Worm (Caenorhabditis elegans) whole organism, young adult: ENCODE data around the gene F37A8.1.

ENCODE experiments used
- B0035.1 ChIP-seq: sonication (generic microtip); optimal IDR thresholded peaks from 2 replicates; lab custom pipeline; 2016; ENCODE audit warnings: missing genetic modification characterization, mild to moderate bottlenecking, missing compliant biosample characterization, missing genotype, missing genetic modification reagents
- B0261.1 ChIP-seq: sonication (generic microtip); optimal IDR thresholded peaks from 2 replicates; lab custom pipeline; 2016; ENCODE audit warnings: mild to moderate bottlenecking, missing genetic modification characterization, moderate library complexity, missing compliant biosample characterization
- C06A6.2 ChIP-seq: fragments of 200-800 bp; sonication (Bioruptor generic); conservative IDR thresholded peaks from 2 replicates; pipeline ENCODE4 v1.3.6; 2022; ENCODE audit warnings: missing genetic modification characterization, missing compliant biosample characterization
- F39B2.1 ChIP-seq: fragments of 200-800 bp; sonication (Bioruptor generic); IDR thresholded peaks from 2 replicates; pipeline ENCODE4 v1.3.6; 2022; ENCODE audit warnings: missing genetic modification reagents, missing genetic modification characterization, missing compliant biosample characterization
- F49E8.2 ChIP-seq: sonication (generic microtip); optimal IDR thresholded peaks from 3 replicates; lab custom pipeline; 2017; ENCODE audit warnings: missing genetic modification characterization, mild to moderate bottlenecking, missing compliant biosample characterization, antibody characterized with exemption, moderate library complexity; ENCODE audit not compliant: insufficient read depth
- F57A8.1 ChIP-seq: fragments of 200-800 bp; sonication (Bioruptor generic); optimal IDR thresholded peaks from 2 replicates; lab custom pipeline; 2018; ENCODE audit warnings: mild to moderate bottlenecking, missing genetic modification characterization, moderate library complexity, missing compliant biosample characterization
- T26A5.8 ChIP-seq: sonication (generic microtip); optimal IDR thresholded peaks from 2 replicates; lab custom pipeline; 2016; ENCODE audit warnings: missing genetic modification characterization, missing compliant biosample characterization
- Y56A3A.18 ChIP-seq: fragments of 200-800 bp; sonication (Bioruptor generic); IDR thresholded peaks from 2 replicates; pipeline ENCODE4 v1.3.6; 2022; ENCODE audit warnings: missing genetic modification reagents, missing genetic modification characterization, missing compliant biosample characterization
- Y95B8A.8 ChIP-seq: fragments of 200-800 bp; sonication (Bioruptor generic); IDR thresholded peaks from 2 replicates; pipeline ENCODE4 v1.3.6; 2022; ENCODE audit warnings: missing genetic modification reagents, missing genetic modification characterization, missing compliant biosample characterization
- akir-1 ChIP-seq: fragments of 200-800 bp; sonication (Bioruptor generic); optimal IDR thresholded peaks from 2 replicates; lab custom pipeline; 2018; ENCODE audit warnings: mild to moderate bottlenecking, missing genetic modification characterization, moderate library complexity, missing compliant biosample characterization
- attf-3 ChIP-seq: fragments of 200-800 bp; sonication (Bioruptor generic); conservative IDR thresholded peaks from 2 replicates; pipeline ENCODE4 v1.3.6; 2022; ENCODE audit warnings: missing genetic modification reagents, missing genetic modification characterization, missing compliant biosample characterization
- attf-6 ChIP-seq: fragments of 200-800 bp; sonication (Bioruptor generic); IDR thresholded peaks from 2 replicates; pipeline ENCODE4 v1.3.6; 2022; ENCODE audit warnings: missing genetic modification reagents, missing genetic modification characterization, missing compliant biosample characterization
- ccch-3 ChIP-seq: fragments of 200-800 bp; sonication (Bioruptor generic); optimal IDR thresholded peaks from 2 replicates; lab custom pipeline; 2018; ENCODE audit warnings: mild to moderate bottlenecking, missing genetic modification characterization, missing compliant biosample characterization
- ceh-40 ChIP-seq: fragments of 200-800 bp; sonication (Bioruptor generic); IDR thresholded peaks from 2 replicates; pipeline ENCODE4 v1.3.6; 2022; ENCODE audit warnings: missing genetic modification characterization, missing compliant biosample characterization
- dpl-1 ChIP-seq: fragments of 150-350 bp; optimal IDR thresholded peaks from 2 replicates; lab custom pipeline; 2014; ENCODE audit warnings: missing biosample characterization, missing genetic modification reagents, missing genetic modification characterization
- egl-18 ChIP-seq: fragments of 200-800 bp; sonication (Bioruptor generic); IDR thresholded peaks from 2 replicates; pipeline ENCODE4 v1.3.6; 2022; ENCODE audit warnings: missing genetic modification reagents, missing genetic modification characterization, missing compliant biosample characterization
- ets-4 ChIP-seq: fragments of 200-800 bp; sonication (Bioruptor generic); optimal IDR thresholded peaks from 2 replicates; lab custom pipeline; 2018; ENCODE audit warnings: mild to moderate bottlenecking, missing genetic modification characterization, missing compliant biosample characterization
- hlh-12 ChIP-seq: sonication (generic microtip); optimal IDR thresholded peaks from 2 replicates; lab custom pipeline; 2016; ENCODE audit warnings: missing genetic modification characterization, missing compliant biosample characterization
- hrde-1 ChIP-seq: sonication (generic microtip); optimal IDR thresholded peaks from 2 replicates; lab custom pipeline; 2016; ENCODE audit warnings: missing genetic modification characterization, mild to moderate bottlenecking, missing compliant biosample characterization, moderate library complexity, missing genotype, missing genetic modification reagents, borderline replicate concordance
- let-607 ChIP-seq, 2 experiments: fragments of 200-800 bp in 1 of 2; sonication (Bioruptor generic) in 1 of 2; sonication (generic microtip) in 1 of 2; optimal IDR thresholded peaks; 2 replicates each; lab custom pipeline; 2016 to 2018; ENCODE audit warnings: mild to moderate bottlenecking in 2 of 2, missing compliant biosample characterization in 2 of 2, missing genetic modification characterization in 2 of 2, moderate library complexity in 2 of 2, missing genotype in 1 of 2
- lin-26 ChIP-seq: fragments of 200-800 bp; sonication (Bioruptor generic); IDR thresholded peaks from 2 replicates; pipeline ENCODE4 v1.3.6; 2022; ENCODE audit warnings: missing genetic modification reagents, missing genetic modification characterization, missing compliant biosample characterization
- lin-54 ChIP-seq: fragments of 200-800 bp; sonication (Bioruptor generic); optimal IDR thresholded peaks from 2 replicates; lab custom pipeline; 2018; ENCODE audit warnings: mild to moderate bottlenecking, missing genetic modification characterization, missing compliant biosample characterization
- madf-10 ChIP-seq: sonication (generic microtip); optimal IDR thresholded peaks from 2 replicates; lab custom pipeline; 2016; ENCODE audit warnings: mild to moderate bottlenecking, missing genetic modification characterization, missing compliant biosample characterization
- madf-8 ChIP-seq: fragments of 200-800 bp; sonication (Bioruptor generic); conservative IDR thresholded peaks from 2 replicates; pipeline ENCODE4 v1.3.6; 2022; ENCODE audit warnings: missing genetic modification reagents, missing genetic modification characterization, missing compliant biosample characterization
- mcd-1 ChIP-seq: fragments of 200-800 bp; sonication (Bioruptor generic); IDR thresholded peaks from 2 replicates; pipeline ENCODE4 v1.3.6; 2022; ENCODE audit warnings: missing genetic modification reagents, missing genetic modification characterization, missing compliant biosample characterization
- nfyb-1 ChIP-seq: fragments of 200-800 bp; sonication (Bioruptor generic); IDR thresholded peaks from 2 replicates; pipeline ENCODE4 v1.3.6; 2022; ENCODE audit warnings: missing genetic modification reagents, missing genetic modification characterization, missing compliant biosample characterization
- repo-1 ChIP-seq: sonication (generic microtip); optimal IDR thresholded peaks from 2 replicates; lab custom pipeline; 2017; ENCODE audit warnings: mild to moderate bottlenecking, missing genetic modification characterization, missing compliant biosample characterization
- snpc-1.3 ChIP-seq: sonication (generic microtip); optimal IDR thresholded peaks from 2 replicates; lab custom pipeline; 2017; ENCODE audit warnings: missing genetic modification characterization, mild to moderate bottlenecking, missing compliant biosample characterization, antibody characterized with exemption, moderate library complexity, missing genotype, missing genetic modification reagents; ENCODE audit not compliant: insufficient read depth
- snpc-4 ChIP-seq, 5 experiments: fragments of 150-350 bp in 1 of 5; sonication (generic microtip) in 4 of 5; optimal IDR thresholded peaks; 2 replicates each; lab custom pipeline; 2014 to 2018; ENCODE audit warnings: missing genetic modification characterization in 5 of 5, missing biosample characterization in 3 of 5, antibody characterized with exemption in 2 of 5, mild to moderate bottlenecking in 2 of 5, missing compliant biosample characterization in 2 of 5, missing genotype in 2 of 5, moderate library complexity in 2 of 5, missing genetic modification reagents in 1 of 5
- tlf-1 ChIP-seq: fragments of 200-800 bp; sonication (Bioruptor generic); optimal IDR thresholded peaks from 2 replicates; lab custom pipeline; 2018; ENCODE audit warnings: mild to moderate bottlenecking, missing genetic modification characterization, missing compliant biosample characterization
- unc-130 ChIP-seq: sonication (generic microtip); optimal IDR thresholded peaks from 2 replicates; lab custom pipeline; 2016; ENCODE audit warnings: missing genetic modification reagents, missing genetic modification characterization, missing compliant biosample characterization
- unc-62 ChIP-seq: fragments of 150-350 bp; optimal IDR thresholded peaks from 2 replicates; lab custom pipeline; 2014; ENCODE audit warnings: missing biosample characterization, missing genetic modification reagents, missing genetic modification characterization
- ztf-18 ChIP-seq: sonication (generic microtip); optimal IDR thresholded peaks from 2 replicates; lab custom pipeline; 2016; ENCODE audit warnings: missing genotype, mild to moderate bottlenecking, missing genetic modification characterization, missing compliant biosample characterization
- ztf-25 ChIP-seq: fragments of 200-800 bp; sonication (Bioruptor generic); IDR thresholded peaks from 2 replicates; pipeline ENCODE4 v1.3.6; 2022; ENCODE audit warnings: missing genetic modification reagents, missing genetic modification characterization, missing compliant biosample characterization
- ztf-3 ChIP-seq: fragments of 200-800 bp; sonication (Bioruptor generic); optimal IDR thresholded peaks from 2 replicates; lab custom pipeline; 2018; ENCODE audit warnings: mild to moderate bottlenecking, missing genetic modification characterization, missing compliant biosample characterization

Gene F37A8.1

ce11 chrIII:3969133-3969532 lies 40.9 kb downstream of the F37A8.1 start:
- TF ChIP-seq unc-62 (GFP tag; lab: Kevin White, UChicago): no peak
- TF ChIP-seq madf-10 (tag; lab: Kevin White, UChicago): no peak
- TF ChIP-seq tlf-1 (GFP tag; lab: Kevin White, UChicago): no peak
- no peak for TF ChIP-seq attf-6 (GFP tag; lab: Robert Waterston, UW)
- TF ChIP-seq F57A8.1: no peak
- no peak for TF ChIP-seq lin-26 (GFP tag; lab: Robert Waterston, UW)
- TF ChIP-seq unc-130 (GFP tag; lab: Kevin White, UChicago): no peak
- no peak for TF ChIP-seq F49E8.2 (tag; lab: Kevin White, UChicago)
- TF ChIP-seq hrde-1 (tag; lab: Kevin White, UChicago): no peak

DNA sequence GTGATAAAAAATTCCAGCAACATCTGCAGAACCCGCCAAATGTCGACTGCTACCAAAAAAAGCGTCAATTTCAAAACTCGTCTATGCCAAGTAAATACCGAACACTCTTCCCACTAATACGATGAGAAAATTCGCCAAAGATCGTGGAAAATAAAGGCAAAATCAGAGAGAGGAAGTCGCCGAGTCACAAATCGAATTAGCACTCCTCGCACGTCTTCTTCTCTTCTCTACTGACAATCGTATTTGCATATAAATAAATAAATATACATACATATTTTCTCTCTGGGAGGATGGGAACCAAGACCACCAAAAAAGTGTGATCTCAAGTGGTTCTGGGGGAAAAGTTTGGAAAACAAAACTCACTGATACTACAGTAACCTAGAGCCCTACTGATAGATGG lies 42.2 kb downstream of the F37A8.1 start:
- TF ChIP-seq dpl-1 (GFP tag; lab: Kevin White, UChicago) (no peak), hlh-12 (tag; lab: Kevin White, UChicago) (no peak), F57A8.1 (no peak), madf-8 (GFP tag; lab: Robert Waterston, UW) (no peak), Y56A3A.18 (no peak), let-607 (tag; optimal IDR thresholded peaks at IDR 0.05; lab: Kevin White, UChicago) (no peak), attf-3 (GFP tag; lab: Robert Waterston, UW) (no peak), ets-4 (no peak), egl-18 (GFP tag; lab: Robert Waterston, UW) (no peak), ztf-3 (GFP tag; lab: Kevin White, UChicago) (no peak)

DNA sequence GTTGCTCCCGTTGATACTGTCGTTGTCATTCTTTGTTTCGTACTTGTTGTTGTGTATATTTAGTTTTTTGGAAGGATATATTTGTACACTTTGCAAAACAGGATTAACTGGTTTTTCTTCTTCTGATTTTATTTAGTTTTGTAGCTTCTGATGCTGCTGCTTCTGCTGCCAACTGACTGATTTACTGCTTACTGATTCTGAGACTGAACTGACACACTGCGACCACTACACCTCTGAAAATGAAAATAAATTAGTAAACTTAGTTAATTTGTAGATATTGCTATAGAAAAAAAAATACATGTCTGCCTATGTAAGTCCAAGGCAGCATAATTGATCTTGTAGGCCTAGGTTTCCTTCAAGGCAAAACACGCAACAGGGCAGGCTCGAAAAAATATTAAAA lies 44.5 kb downstream of the F37A8.1 start, which contains the start of gene R10E9.4:
Gene R10E9.4 (minus strand): TSS at position 101 of the 400 bp plus-strand sequence.
- TF ChIP-seq hrde-1 (tag; lab: Kevin White, UChicago) (no peak), T26A5.8 (no peak), unc-62 (GFP tag; lab: Kevin White, UChicago) (no peak), akir-1 (no peak), F39B2.1 (GFP tag; lab: Robert Waterston, UW) (no peak), snpc-4 (GFP tag; optimal IDR thresholded peaks at IDR 0.05; lab: Kevin White, UChicago) (no peak), snpc-4 (tag; optimal IDR thresholded peaks at IDR 0.05; lab: Kevin White, UChicago) (no peak), C06A6.2 (GFP tag; lab: Robert Waterston, UW) (no peak), ceh-40 (GFP tag; lab: Robert Waterston, UW) (no peak), madf-8 (GFP tag; lab: Robert Waterston, UW) (no peak), B0035.1 (no peak), Y56A3A.18 (no peak), attf-6 (GFP tag; lab: Robert Waterston, UW) (no peak), lin-54 (GFP tag; lab: Kevin White, UChicago) (no peak), mcd-1 (no peak), B0261.1 (tag; lab: Kevin White, UChicago) (no peak), repo-1 (tag; lab: Kevin White, UChicago) (no peak)
- TF ChIP-seq, all 124 proteins: peak for 0

ce11 chrIII:3974503-3974902 lies 46.3 kb downstream of the F37A8.1 start:
- TF ChIP-seq Y95B8A.8 (GFP tag; lab: Robert Waterston, UW): no peak
- TF ChIP-seq nfyb-1 (GFP tag; lab: Robert Waterston, UW): peak; percentile 63; the same call in 1 of the 2 replicates
- TF ChIP-seq, all 124 proteins: peak for 1

DNA sequence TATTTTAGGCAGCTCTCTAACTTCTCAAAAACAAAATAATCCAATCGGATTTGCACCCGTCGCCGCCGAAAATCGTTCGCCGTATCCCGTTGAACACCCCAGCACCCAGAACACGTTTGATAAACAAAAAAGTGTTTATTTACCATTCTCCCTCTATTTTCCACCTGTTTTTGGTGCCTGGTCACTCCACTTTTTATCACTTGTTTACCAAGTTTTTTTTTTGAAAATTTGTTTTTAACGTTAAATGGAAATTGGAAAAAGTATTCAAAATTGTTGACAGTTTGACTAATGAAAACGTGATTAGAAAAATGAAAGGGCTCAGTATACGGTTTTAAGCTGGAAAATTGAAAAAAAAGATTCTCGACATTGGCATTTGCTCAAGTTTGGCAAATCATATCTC lies 46.8 kb downstream of the F37A8.1 start:
- TF ChIP-seq let-607 (tag; optimal IDR thresholded peaks at IDR 0.05; lab: Kevin White, UChicago) (no peak), ztf-18 (tag; lab: Kevin White, UChicago) (no peak), snpc-1.3 (tag; lab: Kevin White, UChicago) (no peak), ztf-25 (GFP tag; lab: Robert Waterston, UW) (no peak), ccch-3 (GFP tag; lab: Kevin White, UChicago) (no peak)
